In the genomic region with DNA sequence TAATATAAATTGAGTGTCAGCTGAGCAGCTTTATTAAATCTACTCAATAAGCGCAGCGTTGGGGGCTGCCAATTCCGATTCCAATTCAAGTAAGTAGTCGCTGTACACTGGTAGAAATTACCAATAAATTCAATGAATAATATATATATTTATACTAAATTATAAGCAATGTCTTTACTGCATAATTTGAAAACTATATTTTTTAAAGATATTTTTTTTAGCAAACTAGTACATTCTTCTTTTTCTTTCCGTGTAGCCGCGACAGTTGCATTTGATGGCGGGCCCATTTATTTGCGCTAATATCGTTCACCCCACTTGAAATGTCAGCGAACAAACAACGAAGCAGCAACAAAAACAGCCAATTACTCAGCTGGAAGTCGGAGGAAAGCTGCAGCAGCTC, we compare ENCODE assay signal across 1 fruit fly cellular context.
TF ChIP-seq lines count a peak whose summit lies in the region.

No protein-coding gene starts in this region.

TF ChIP-seq in whole organism, embryonic, 481 proteins besides CTCF, POLR2A, EP300 and RAD21 (continued from another document and continues in another):
- TF ChIP-seq sens-2 (GFP tag; IDR thresholded peaks at IDR 0.05; lab: Robert Waterston, UW) (peak; percentile 46; the same call in 1 of the 2 replicates), crp (GFP tag; optimal IDR thresholded peaks at IDR 0.05; lab: Kevin White, UChicago) (no peak), odd (GFP tag; optimal IDR thresholded peaks at IDR 0.05; lab: Kevin White, UChicago) (peak; percentile 20), Deaf1 (tag; optimal IDR thresholded peaks at IDR 0.05; lab: Kevin White, UChicago) (no peak), CG6272 (GFP tag; IDR thresholded peaks at IDR 0.05; lab: Robert Waterston, UW) (no peak), D19A (tag; optimal IDR thresholded peaks at IDR 0.05; lab: Kevin White, UChicago) (no peak), CG14050 (GFP tag; IDR thresholded peaks at IDR 0.05; lab: Robert Waterston, UW) (peak; percentile 40; the same call in 1 of the 3 replicates), jumu (GFP tag; optimal IDR thresholded peaks at IDR 0.05; lab: Kevin White, UChicago) (no peak), lov (optimal IDR thresholded peaks at IDR 0.05; lab: Kevin White, UChicago) (no peak), lov (GFP tag; IDR thresholded peaks at IDR 0.05; lab: Robert Waterston, UW) (no peak), CG1233 (GFP tag; optimal IDR thresholded peaks at IDR 0.05; lab: Kevin White, UChicago) (peak; percentile 19), CG6765 (GFP tag; optimal IDR thresholded peaks at IDR 0.05; lab: Kevin White, UChicago) (no peak), disco-r (GFP tag; optimal IDR thresholded peaks at IDR 0.05; lab: Kevin White, UChicago) (no peak), CG2889 (GFP tag; IDR thresholded peaks at IDR 0.05; lab: Robert Waterston, UW) (no peak), twi (tag; optimal IDR thresholded peaks at IDR 0.05; lab: Kevin White, UChicago) (no peak), CG4854 (GFP tag; optimal IDR thresholded peaks at IDR 0.05; lab: Kevin White, UChicago) (no peak), jing (GFP tag; optimal IDR thresholded peaks at IDR 0.05; lab: Kevin White, UChicago) (no peak), CG10565 (GFP tag; optimal IDR thresholded peaks at IDR 0.05; lab: Kevin White, UChicago) (no peak), CG11247 (GFP tag; IDR thresholded peaks at IDR 0.05; lab: Robert Waterston, UW) (peak; percentile 37; the same call in 1 of the 2 replicates), Dad (GFP tag; optimal IDR thresholded peaks at IDR 0.05; lab: Kevin White, UChicago) (no peak), CG34224 (GFP tag; IDR thresholded peaks at IDR 0.05; lab: Robert Waterston, UW; ENCODE audit: partially characterized antibody) (no peak), lab (GFP tag; optimal IDR thresholded peaks at IDR 0.05; lab: Kevin White, UChicago) (peak; percentile 68), ems (GFP tag; optimal IDR thresholded peaks at IDR 0.05; lab: Kevin White, UChicago) (no peak), CG4282 (GFP tag; optimal IDR thresholded peaks at IDR 0.05; lab: Kevin White, UChicago) (no peak), Dip2 (GFP tag; IDR thresholded peaks at IDR 0.05; lab: Robert Waterston, UW) (no peak), CG10959 (GFP tag; IDR thresholded peaks at IDR 0.05; lab: Robert Waterston, UW) (peak; percentile 65), hb (GFP tag; IDR thresholded peaks at IDR 0.05; lab: Robert Waterston, UW; ENCODE audit: partially characterized antibody) (no peak), CG10462 (GFP tag; optimal IDR thresholded peaks at IDR 0.05; lab: Kevin White, UChicago) (peak; percentile 29), CG10366 (GFP tag; IDR thresholded peaks at IDR 0.05; lab: Robert Waterston, UW) (peak; percentile 64), otp (GFP tag; IDR thresholded peaks at IDR 0.05; lab: Robert Waterston, UW) (0 out of 3 replicates have a peak, but pooled peaks have one; percentile 31), en (GFP tag; optimal IDR thresholded peaks at IDR 0.05; lab: Kevin White, UChicago) (no peak), Taf1 (GFP tag; IDR thresholded peaks at IDR 0.05; lab: Robert Waterston, UW) (no peak), Blimp-1 (GFP tag; optimal IDR thresholded peaks at IDR 0.05; lab: Kevin White, UChicago) (peak; percentile 72), Pdp1 (GFP tag; optimal IDR thresholded peaks at IDR 0.05; lab: Kevin White, UChicago) (no peak), H15 (GFP tag; IDR thresholded peaks at IDR 0.05; lab: Robert Waterston, UW) (no peak), z (GFP tag; IDR thresholded peaks at IDR 0.05; lab: Robert Waterston, UW) (no peak), esg (GFP tag; conservative IDR thresholded peaks at IDR 0.05; lab: Robert Waterston, UW) (peak; percentile 52), ro (GFP tag; IDR thresholded peaks at IDR 0.05; lab: Robert Waterston, UW) (no peak), CG7271 (tag; optimal IDR thresholded peaks at IDR 0.05; lab: Kevin White, UChicago) (no peak), CG8944 (GFP tag; optimal IDR thresholded peaks at IDR 0.05; lab: Kevin White, UChicago) (no peak), CG31441 (GFP tag; IDR thresholded peaks at IDR 0.05; lab: Robert Waterston, UW) (peak; percentile 71), CG32532 (GFP tag; IDR thresholded peaks at IDR 0.05; lab: Robert Waterston, UW) (peak; percentile 44; the same call in 1 of the 2 replicates), CG2199 (GFP tag; IDR thresholded peaks at IDR 0.05; lab: Robert Waterston, UW) (no peak), CG13775 (GFP tag; optimal IDR thresholded peaks at IDR 0.05; lab: Kevin White, UChicago) (peak; percentile 58), sima (GFP tag; optimal IDR thresholded peaks at IDR 0.05; lab: Kevin White, UChicago) (no peak), bigmax (GFP tag; optimal IDR thresholded peaks at IDR 0.05; lab: Kevin White, UChicago) (no peak), CG17568 (GFP tag; optimal IDR thresholded peaks at IDR 0.05; lab: Kevin White, UChicago) (no peak), Vsx1 (GFP tag; optimal IDR thresholded peaks at IDR 0.05; lab: Kevin White, UChicago) (peak; percentile 35), sens (GFP tag; lab: Kevin White, UChicago) (no peak), stc (GFP tag; IDR thresholded peaks at IDR 0.05; lab: Robert Waterston, UW) (peak; percentile 22; the same call in 1 of the 2 replicates), GATAe (GFP tag; conservative IDR thresholded peaks at IDR 0.05; lab: Robert Waterston, UW) (no peak; the same call in 1 of the 2 replicates), HLH54F (GFP tag; optimal IDR thresholded peaks at IDR 0.05; lab: Kevin White, UChicago) (no peak), CG2712 (tag; optimal IDR thresholded peaks at IDR 0.05; lab: Kevin White, UChicago) (peak; percentile 72), Rx (GFP tag; IDR thresholded peaks at IDR 0.05; lab: Robert Waterston, UW) (peak; percentile 38; the same call in 1 of the 2 replicates), pros (GFP tag; optimal IDR thresholded peaks at IDR 0.05; lab: Kevin White, UChicago) (no peak), lilli (GFP tag; optimal IDR thresholded peaks at IDR 0.05; lab: Kevin White, UChicago) (peak; percentile 3), ewg (GFP tag; optimal IDR thresholded peaks at IDR 0.05; lab: Kevin White, UChicago) (peak; percentile 45), CG1832 (GFP tag; optimal IDR thresholded peaks at IDR 0.05; lab: Kevin White, UChicago) (no peak), Stat92E (GFP tag; optimal IDR thresholded peaks at IDR 0.05; lab: Kevin White, UChicago) (no peak), jigr1 (GFP tag; IDR thresholded peaks at IDR 0.05; lab: Robert Waterston, UW) (no peak), MESR4 (GFP tag; optimal IDR thresholded peaks at IDR 0.05; lab: Kevin White, UChicago) (no peak), gce (GFP tag; IDR thresholded peaks at IDR 0.05; lab: Robert Waterston, UW) (0 out of 3 replicates have a peak, but pooled peaks have one; percentile 16), CG17328 (GFP tag; IDR thresholded peaks at IDR 0.05; lab: Robert Waterston, UW) (peak; percentile 45; the same call in 1 of the 2 replicates), nau (GFP tag; optimal IDR thresholded peaks at IDR 0.05; lab: Kevin White, UChicago) (peak; percentile 2), Trl (optimal IDR thresholded peaks at IDR 0.05; lab: Kevin White, UChicago) (no peak), Trl (GFP tag; optimal IDR thresholded peaks at IDR 0.05; lab: Kevin White, UChicago) (no peak), CG9797 (GFP tag; optimal IDR thresholded peaks at IDR 0.05; lab: Kevin White, UChicago) (no peak), CG6813 (GFP tag; optimal IDR thresholded peaks at IDR 0.05; lab: Kevin White, UChicago) (peak; percentile 53), CG11560 (tag; IDR thresholded peaks at IDR 0.05; lab: Robert Waterston, UW) (no peak), CG13123 (GFP tag; optimal IDR thresholded peaks at IDR 0.05; lab: Kevin White, UChicago) (no peak), HmgZ (tag; optimal IDR thresholded peaks at IDR 0.05; lab: Kevin White, UChicago) (no peak), ase (GFP tag; IDR thresholded peaks at IDR 0.05; lab: Robert Waterston, UW) (no peak), ci (GFP tag; IDR thresholded peaks at IDR 0.05; lab: Robert Waterston, UW) (peak; percentile 75), wdn (GFP tag; IDR thresholded peaks at IDR 0.05; lab: Robert Waterston, UW) (no peak), lmd (GFP tag; IDR thresholded peaks at IDR 0.05; lab: Robert Waterston, UW) (peak; percentile 58), bcd (GFP tag; optimal IDR thresholded peaks at IDR 0.05; lab: Kevin White, UChicago) (peak; percentile 59), knrl (GFP tag; IDR thresholded peaks at IDR 0.05; lab: Robert Waterston, UW; ENCODE audit: partially characterized antibody) (no peak), vnd (GFP tag; IDR thresholded peaks at IDR 0.05; lab: Robert Waterston, UW; ENCODE audit: partially characterized antibody) (no peak), YL-1 (GFP tag; optimal IDR thresholded peaks at IDR 0.05; lab: Kevin White, UChicago) (no peak), Hsf (GFP tag; optimal IDR thresholded peaks at IDR 0.05; lab: Kevin White, UChicago) (no peak), CG7987 (GFP tag; optimal IDR thresholded peaks at IDR 0.05; lab: Kevin White, UChicago) (no peak), CG7357 (GFP tag; IDR thresholded peaks at IDR 0.05; lab: Robert Waterston, UW) (no peak), CG8765 (GFP tag; IDR thresholded peaks at IDR 0.05; lab: Robert Waterston, UW) (no peak), Mad (GFP tag; optimal IDR thresholded peaks at IDR 0.05; lab: Kevin White, UChicago) (no peak), Oli (tag; optimal IDR thresholded peaks at IDR 0.05; lab: Kevin White, UChicago) (peak; percentile 73), CG10431 (GFP tag; optimal IDR thresholded peaks at IDR 0.05; lab: Kevin White, UChicago) (no peak), CG3163 (GFP tag; optimal IDR thresholded peaks at IDR 0.05; lab: Kevin White, UChicago) (no peak), peb (GFP tag; IDR thresholded peaks at IDR 0.05; lab: Robert Waterston, UW) (no peak), tna (GFP tag; IDR thresholded peaks at IDR 0.05; lab: Robert Waterston, UW; ENCODE audit: partially characterized antibody) (no peak), CG9727 (GFP tag; optimal IDR thresholded peaks at IDR 0.05; lab: Kevin White, UChicago) (peak; percentile 72), ttk (GFP tag; IDR thresholded peaks at IDR 0.05; lab: Robert Waterston, UW) (peak; percentile 58; the same call in 1 of the 2 replicates), CG2875 (GFP tag; optimal IDR thresholded peaks at IDR 0.05; lab: Kevin White, UChicago) (peak; percentile 51), CG3726 (GFP tag; IDR thresholded peaks at IDR 0.05; lab: Robert Waterston, UW) (no peak), CG7372 (GFP tag; IDR thresholded peaks at IDR 0.05; lab: Robert Waterston, UW) (no peak), gro (GFP tag; optimal IDR thresholded peaks at IDR 0.05; lab: Kevin White, UChicago) (no peak), yki (optimal IDR thresholded peaks at IDR 0.05; lab: Kevin White, UChicago) (no peak), nmo (GFP tag; optimal IDR thresholded peaks at IDR 0.05; lab: Kevin White, UChicago) (peak; percentile 65), CG12769 (tag; optimal IDR thresholded peaks at IDR 0.05; lab: Kevin White, UChicago) (no peak), ham (GFP tag; IDR thresholded peaks at IDR 0.05; lab: Robert Waterston, UW) (no peak), Neu2 (GFP tag; optimal IDR thresholded peaks at IDR 0.05; lab: Kevin White, UChicago; ENCODE audit: borderline replicate concordance) (no peak), Ets97D (GFP tag; optimal IDR thresholded peaks at IDR 0.05; lab: Kevin White, UChicago) (no peak), btn (GFP tag; optimal IDR thresholded peaks at IDR 0.05; lab: Kevin White, UChicago) (no peak), CG2202 (tag; optimal IDR thresholded peaks at IDR 0.05; lab: Kevin White, UChicago) (no peak), Hr39 (optimal IDR thresholded peaks at IDR 0.05; lab: Kevin White, UChicago) (no peak), Fer2 (tag; optimal IDR thresholded peaks at IDR 0.05; lab: Kevin White, UChicago) (no peak), Sox102F (GFP tag; optimal IDR thresholded peaks at IDR 0.05; lab: Kevin White, UChicago) (peak; percentile 81), CG6175 (GFP tag; IDR thresholded peaks at IDR 0.05; lab: Robert Waterston, UW) (no peak), eve (GFP tag; optimal IDR thresholded peaks at IDR 0.05; lab: Kevin White, UChicago) (no peak), ftz-f1 (GFP tag; optimal IDR thresholded peaks at IDR 0.05; lab: Kevin White, UChicago) (no peak), CG10209 (GFP tag; optimal IDR thresholded peaks at IDR 0.05; lab: Kevin White, UChicago) (peak; percentile 31), bowl (GFP tag; IDR thresholded peaks at IDR 0.05; lab: Robert Waterston, UW) (no peak), dm (GFP tag; optimal IDR thresholded peaks at IDR 0.05; lab: Kevin White, UChicago) (no peak), cwo (GFP tag; optimal IDR thresholded peaks at IDR 0.05; lab: Kevin White, UChicago) (peak; percentile 43), Xbp1 (GFP tag; optimal IDR thresholded peaks at IDR 0.05; lab: Kevin White, UChicago) (peak; percentile 60), CG10979 (tag; optimal IDR thresholded peaks at IDR 0.05; lab: Kevin White, UChicago) (peak; percentile 73), pb (GFP tag; optimal IDR thresholded peaks at IDR 0.05; lab: Kevin White, UChicago) (no peak), kah (GFP tag; optimal IDR thresholded peaks at IDR 0.05; lab: Kevin White, UChicago) (peak; percentile 19), mam (GFP tag; optimal IDR thresholded peaks at IDR 0.05; lab: Kevin White, UChicago) (no peak), Rfx (GFP tag; IDR thresholded peaks at IDR 0.05; lab: Robert Waterston, UW) (peak; percentile 46), CG42726 (GFP tag; IDR thresholded peaks at IDR 0.05; lab: Robert Waterston, UW; ENCODE audit: partially characterized antibody) (no peak), gem (tag; optimal IDR thresholded peaks at IDR 0.05; lab: Kevin White, UChicago) (peak; percentile 79), CG15601 (tag; optimal IDR thresholded peaks at IDR 0.05; lab: Kevin White, UChicago) (peak; percentile 60), Eip74EF (GFP tag; optimal IDR thresholded peaks at IDR 0.05; lab: Kevin White, UChicago) (peak in 1 of 2 experiments; percentile 26), Atf3 (GFP tag; optimal IDR thresholded peaks at IDR 0.05; lab: Kevin White, UChicago) (no peak), CG11696 (GFP tag; IDR thresholded peaks at IDR 0.05; lab: Robert Waterston, UW) (0 out of 2 replicates have a peak, but pooled peaks have one; percentile 40), dati (GFP tag; IDR thresholded peaks at IDR 0.05; lab: Robert Waterston, UW) (no peak), fu2 (GFP tag; optimal IDR thresholded peaks at IDR 0.05; lab: Kevin White, UChicago) (no peak), MBD-R2 (GFP tag; IDR thresholded peaks at IDR 0.05; lab: Robert Waterston, UW) (peak; percentile 46; the same call in 1 of the 2 replicates), Drgx (GFP tag; IDR thresholded peaks at IDR 0.05; lab: Robert Waterston, UW) (peak; percentile 85), CG11723 (GFP tag; optimal IDR thresholded peaks at IDR 0.05; lab: Kevin White, UChicago) (no peak)
